Fruit fly (Drosophila melanogaster) whole organism, prepupa: Measurements from ENCODE around the gene laf.

ENCODE experiments used
- Blimp-1 ChIP-seq: fragments of 200-800 bp; sonication (Bioruptor generic); optimal IDR thresholded peaks from 3 replicates; lab custom pipeline; 2017; ENCODE audit warnings: missing biosample characterization, missing genetic modification characterization, mild to moderate bottlenecking, moderate library complexity, missing genetic modification reagents
- CG10631 ChIP-seq: fragments of 200-800 bp; sonication (Bioruptor generic); optimal IDR thresholded peaks from 2 replicates; lab custom pipeline; 2016; ENCODE audit warnings: missing biosample characterization, missing genetic modification characterization
- CG10669 ChIP-seq: fragments of 200-800 bp; sonication (Bioruptor generic); optimal IDR thresholded peaks from 3 replicates; lab custom pipeline; 2018; ENCODE audit warnings: missing biosample characterization, mild to moderate bottlenecking, missing genetic modification characterization, moderate library complexity
- CG11762 ChIP-seq: fragments of 200-800 bp; sonication (Bioruptor generic); optimal IDR thresholded peaks from 3 replicates; lab custom pipeline; 2016; ENCODE audit warnings: missing biosample characterization, missing genetic modification characterization; ENCODE audit not compliant: insufficient read depth
- CG1621 ChIP-seq: fragments of 200-800 bp; sonication (Bioruptor generic); optimal IDR thresholded peaks from 3 replicates; lab custom pipeline; 2018; ENCODE audit warnings: missing biosample characterization, mild to moderate bottlenecking, missing genetic modification characterization
- CG16779 ChIP-seq: fragments of 200-800 bp; sonication (Bioruptor generic); optimal IDR thresholded peaks from 3 replicates; lab custom pipeline; 2017; ENCODE audit warnings: missing biosample characterization, mild to moderate bottlenecking, missing genetic modification characterization
- CG3032 ChIP-seq: fragments of 200-800 bp; optimal IDR thresholded peaks from 2 replicates; lab custom pipeline; 2019; ENCODE audit warnings: missing biosample characterization, mild to moderate bottlenecking, missing genetic modification characterization, moderate library complexity
- CG31627 ChIP-seq: fragments of 200-800 bp; sonication (Bioruptor generic); optimal IDR thresholded peaks from 3 replicates; lab custom pipeline; 2016; ENCODE audit warnings: missing biosample characterization, missing genetic modification characterization
- CG32006 ChIP-seq: fragments of 200-800 bp; sonication (Bioruptor generic); optimal IDR thresholded peaks from 3 replicates; lab custom pipeline; 2017; ENCODE audit warnings: missing biosample characterization, mild to moderate bottlenecking, missing genetic modification characterization
- CG34406 ChIP-seq: fragments of 200-800 bp; sonication (Bioruptor generic); optimal IDR thresholded peaks from 3 replicates; lab custom pipeline; 2016; ENCODE audit warnings: missing biosample characterization, missing genetic modification characterization
- CG3919 ChIP-seq: fragments of 200-800 bp; sonication (Bioruptor generic); optimal IDR thresholded peaks from 3 replicates; lab custom pipeline; 2016; ENCODE audit warnings: missing biosample characterization, missing genetic modification characterization
- CG6163 ChIP-seq: fragments of 200-800 bp; sonication (Bioruptor generic); IDR thresholded peaks from 3 replicates; pipeline ENCODE4 v1.3.6; 2022; ENCODE audit warnings: missing biosample characterization, missing genetic modification characterization
- CG6276 ChIP-seq: fragments of 200-800 bp; sonication (Bioruptor generic); optimal IDR thresholded peaks from 2 replicates; lab custom pipeline; 2017; ENCODE audit warnings: missing biosample characterization, mild to moderate bottlenecking, missing genetic modification characterization
- CG6808 ChIP-seq: fragments of 200-800 bp; sonication (Bioruptor generic); optimal IDR thresholded peaks from 3 replicates; lab custom pipeline; 2017; ENCODE audit warnings: missing biosample characterization, missing genetic modification characterization, mild to moderate bottlenecking, moderate library complexity, missing genetic modification reagents
- CG6854 ChIP-seq: fragments of 200-800 bp; sonication (Bioruptor generic); optimal IDR thresholded peaks from 2 replicates; lab custom pipeline; 2017; ENCODE audit warnings: missing biosample characterization, mild to moderate bottlenecking, missing genetic modification characterization
- CG8119 ChIP-seq: fragments of 200-800 bp; sonication (Bioruptor generic); IDR thresholded peaks from 3 replicates; pipeline ENCODE4 v1.3.6; 2022; ENCODE audit warnings: missing biosample characterization, missing genetic modification characterization
- CG8319 ChIP-seq: fragments of 200-800 bp; sonication (Bioruptor generic); optimal IDR thresholded peaks from 3 replicates; lab custom pipeline; 2016; ENCODE audit warnings: missing biosample characterization, missing genetic modification characterization
- CG8632 ChIP-seq: fragments of 200-800 bp; sonication (Bioruptor generic); optimal IDR thresholded peaks from 3 replicates; lab custom pipeline; 2016; ENCODE audit warnings: missing biosample characterization, missing genetic modification characterization
- CG9139 ChIP-seq: fragments of 200-800 bp; sonication (Bioruptor generic); optimal IDR thresholded peaks from 3 replicates; lab custom pipeline; 2017; ENCODE audit warnings: missing biosample characterization, mild to moderate bottlenecking, missing genetic modification characterization
- Eip75B ChIP-seq: fragments of 200-800 bp; sonication (Bioruptor generic); optimal IDR thresholded peaks from 3 replicates; lab custom pipeline; 2016; ENCODE audit warnings: missing biosample characterization, missing genetic modification characterization
- Eip78C ChIP-seq: fragments of 200-800 bp; sonication (Bioruptor generic); peaks from one replicate; lab custom pipeline; 2016; ENCODE audit warnings: missing biosample characterization, missing genetic modification characterization
- Eip93F ChIP-seq: fragments of 200-800 bp; sonication (Bioruptor generic); optimal IDR thresholded peaks from 2 replicates; lab custom pipeline; 2016; ENCODE audit warnings: missing biosample characterization, mild to moderate bottlenecking, missing genetic modification characterization
- Ets96B ChIP-seq: fragments of 200-800 bp; optimal IDR thresholded peaks from 2 replicates; lab custom pipeline; 2019; ENCODE audit warnings: missing biosample characterization, mild to moderate bottlenecking, missing genetic modification characterization, moderate library complexity
- Gug ChIP-seq: fragments of 200-800 bp; sonication (Bioruptor generic); IDR thresholded peaks from 2 replicates; pipeline ENCODE4 v1.3.6; 2022; ENCODE audit warnings: missing biosample characterization, missing genetic modification characterization
- Hr38 ChIP-seq: sonication (Bioruptor generic); optimal IDR thresholded peaks from 2 replicates; lab custom pipeline; 2016; ENCODE audit warnings: missing biosample characterization, missing genetic modification characterization
- Hr39 ChIP-seq: fragments of 200-800 bp; sonication (Bioruptor generic); optimal IDR thresholded peaks from 2 replicates; lab custom pipeline; 2016; ENCODE audit warnings: missing biosample characterization, missing genetic modification characterization
- Hr4 ChIP-seq: fragments of 200-800 bp; sonication (Bioruptor generic); optimal IDR thresholded peaks from 3 replicates; lab custom pipeline; 2016; ENCODE audit warnings: missing biosample characterization, missing genetic modification characterization
- Lpt ChIP-seq: fragments of 200-800 bp; sonication (Bioruptor generic); optimal IDR thresholded peaks from 3 replicates; lab custom pipeline; 2016; ENCODE audit warnings: missing biosample characterization, missing genetic modification characterization
- Met ChIP-seq: fragments of 200-800 bp; sonication (Bioruptor generic); optimal IDR thresholded peaks from 3 replicates; lab custom pipeline; 2016; ENCODE audit warnings: missing biosample characterization, missing genetic modification characterization
- Smox ChIP-seq: fragments of 200-800 bp; sonication (Bioruptor generic); optimal IDR thresholded peaks from 3 replicates; lab custom pipeline; 2016; ENCODE audit warnings: missing biosample characterization, missing genetic modification characterization
- acj6 ChIP-seq: fragments of 200-800 bp; sonication (Bioruptor generic); optimal IDR thresholded peaks from 3 replicates; lab custom pipeline; 2016; ENCODE audit warnings: missing biosample characterization, missing genetic modification characterization
- cyc ChIP-seq: fragments of 200-800 bp; sonication (Bioruptor generic); optimal IDR thresholded peaks from 3 replicates; lab custom pipeline; 2016; ENCODE audit warnings: missing biosample characterization, missing genetic modification characterization
- dsx ChIP-seq: fragments of 200-800 bp; optimal IDR thresholded peaks from 3 replicates; lab custom pipeline; 2019; ENCODE audit warnings: missing biosample characterization, mild to moderate bottlenecking, missing genetic modification characterization, moderate library complexity; ENCODE audit not compliant: poor library complexity, severe bottlenecking
- eg ChIP-seq: fragments of 200-800 bp; sonication (Bioruptor generic); IDR thresholded peaks from 3 replicates; pipeline ENCODE4 v1.3.6; 2022; ENCODE audit warnings: missing biosample characterization, missing genetic modification characterization
- fd59A ChIP-seq: fragments of 200-800 bp; sonication (Bioruptor generic); optimal IDR thresholded peaks from 2 replicates; lab custom pipeline; 2017; ENCODE audit warnings: missing biosample characterization, mild to moderate bottlenecking, missing genetic modification characterization, missing genetic modification reagents
- lz ChIP-seq: fragments of 200-800 bp; sonication (Bioruptor generic); optimal IDR thresholded peaks from 3 replicates; lab custom pipeline; 2016; ENCODE audit warnings: missing biosample characterization, missing genetic modification characterization
- net ChIP-seq: fragments of 200-800 bp; sonication (Bioruptor generic); optimal IDR thresholded peaks from 3 replicates; lab custom pipeline; 2016; ENCODE audit warnings: missing biosample characterization, missing genetic modification characterization
- pdm3 ChIP-seq: fragments of 200-800 bp; sonication (Bioruptor generic); optimal IDR thresholded peaks from 3 replicates; lab custom pipeline; 2016; ENCODE audit warnings: missing biosample characterization, missing genetic modification characterization
- salr ChIP-seq, 2 experiments: fragments of 200-800 bp; sonication (Bioruptor generic); optimal IDR thresholded peaks; 3 replicates each; lab custom pipeline; 2016 to 2018; ENCODE audit warnings: missing biosample characterization in 2 of 2, missing genetic modification characterization in 2 of 2, mild to moderate bottlenecking in 1 of 2
- spab ChIP-seq: fragments of 200-800 bp; sonication (Bioruptor generic); optimal IDR thresholded peaks from 2 replicates; lab custom pipeline; 2017; ENCODE audit warnings: missing biosample characterization, mild to moderate bottlenecking, missing genetic modification characterization, missing genetic modification reagents

laf gene

dm6 chr3R:4905764-4906626 lies 27.7 kb upstream of the laf start, which contains the start of gene Gnf1 (continued):
- TF ChIP-seq CG32006 (GFP tag; lab: Kevin White, UChicago) (no peak), CG8119 (GFP tag; lab: Robert Waterston, UW) (no peak), CG9139 (GFP tag; lab: Kevin White, UChicago) (no peak), Smox (GFP tag; lab: Kevin White, UChicago) (no peak), Eip93F (peak; percentile 1), CG6854 (GFP tag; lab: Kevin White, UChicago) (no peak), CG1621 (tag; lab: Kevin White, UChicago) (no peak), CG6276 (GFP tag; lab: Kevin White, UChicago) (no peak), CG8319 (GFP tag; lab: Kevin White, UChicago) (no peak)

dm6 chr3R:4904844-4905243 lies 26.5 kb upstream of the laf start:
- TF ChIP-seq Hr39 = no peak
- no peak for TF ChIP-seq CG34406 (GFP tag; lab: Kevin White, UChicago)
- no peak for TF ChIP-seq Hr4 (GFP tag; lab: Kevin White, UChicago)
- no peak for TF ChIP-seq CG31627 (GFP tag; lab: Kevin White, UChicago)
- TF ChIP-seq, all 60 proteins: peak for 0

DNA sequence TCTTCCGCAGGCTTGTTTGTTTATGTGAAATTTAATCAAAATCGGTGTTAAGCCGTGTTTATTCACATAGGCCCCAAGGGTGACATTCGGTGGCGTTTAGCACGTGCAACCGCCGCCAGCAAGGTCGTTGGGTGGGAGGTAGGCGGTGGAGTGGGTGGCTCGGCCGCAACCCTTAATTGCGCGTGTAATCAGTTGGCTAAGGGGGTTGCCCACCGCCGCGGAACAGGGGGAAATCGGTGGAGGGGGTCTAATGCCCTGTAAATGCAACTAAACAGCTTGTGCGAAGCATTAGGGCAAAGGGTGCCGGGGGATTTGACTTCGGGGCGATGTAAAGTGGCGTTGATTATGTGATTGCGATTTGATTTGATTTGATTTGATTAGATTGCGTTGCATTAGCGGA lies 25.2 kb upstream of the laf start:
- no peak for TF ChIP-seq CG10669 (GFP tag; lab: Kevin White, UChicago)
- no peak for TF ChIP-seq eg
- TF ChIP-seq pdm3 (GFP tag; lab: Kevin White, UChicago) = no peak
- TF ChIP-seq Met (GFP tag; lab: Kevin White, UChicago) = no peak
- TF ChIP-seq Blimp-1 (GFP tag; lab: Kevin White, UChicago) = no peak
- TF ChIP-seq Eip78C (GFP tag; lab: Kevin White, UChicago) = no peak
- no peak for TF ChIP-seq CG32006 (GFP tag; lab: Kevin White, UChicago)
- no peak for TF ChIP-seq Lpt (GFP tag; lab: Kevin White, UChicago)
- no peak for TF ChIP-seq CG3919
- no peak for TF ChIP-seq net (GFP tag; lab: Kevin White, UChicago)
- TF ChIP-seq CG11762 (GFP tag; lab: Kevin White, UChicago) = no peak
- TF ChIP-seq, all 60 proteins: peak for 0

DNA sequence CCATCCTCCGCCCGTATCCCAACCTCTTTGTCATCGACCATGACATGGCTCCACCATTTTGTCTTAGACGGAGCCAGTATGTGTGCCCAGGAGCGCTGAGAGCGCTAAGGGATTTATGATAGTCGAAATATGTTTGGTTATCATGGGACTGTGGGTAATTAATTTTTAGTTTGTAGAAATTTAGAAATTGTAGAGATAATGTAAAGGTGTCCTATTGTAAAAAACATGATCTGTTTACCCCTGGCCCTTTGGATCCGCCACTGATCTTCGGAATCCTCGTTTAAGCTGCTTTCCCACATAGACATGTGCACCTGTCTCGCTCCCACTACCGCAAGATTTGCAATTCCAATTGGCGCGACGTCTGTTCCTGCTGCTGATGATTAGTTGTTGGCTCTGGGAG lies 23.4 kb upstream of the laf start:
- TF ChIP-seq CG8319 (GFP tag; lab: Kevin White, UChicago) = no peak
- peak; percentile 14 for TF ChIP-seq pdm3 (GFP tag; lab: Kevin White, UChicago)
- peak; percentile 35 for TF ChIP-seq CG3919
- TF ChIP-seq Eip78C (GFP tag; lab: Kevin White, UChicago) = peak; percentile 78
- TF ChIP-seq CG32006 (GFP tag; lab: Kevin White, UChicago) = peak; percentile 15
- peak in 1 of 2 experiments; percentile 1 for TF ChIP-seq salr (GFP tag; optimal IDR thresholded peaks at IDR 0.05; lab: Kevin White, UChicago)
- TF ChIP-seq CG3032 = peak; percentile 42
- peak; percentile 11 for TF ChIP-seq lz (GFP tag; lab: Kevin White, UChicago)
- TF ChIP-seq Eip93F = no peak
- TF ChIP-seq CG1621 (tag; lab: Kevin White, UChicago) = no peak
- TF ChIP-seq CG16779 (tag; lab: Kevin White, UChicago) = no peak
- peak; percentile 15 for TF ChIP-seq Lpt (GFP tag; lab: Kevin White, UChicago)
- TF ChIP-seq CG11762 (GFP tag; lab: Kevin White, UChicago) = no peak
- TF ChIP-seq CG10669 (GFP tag; lab: Kevin White, UChicago) = peak; percentile 15
- TF ChIP-seq CG10631 (GFP tag; lab: Kevin White, UChicago) = peak; percentile 39
- no peak for TF ChIP-seq cyc
- peak; percentile 44 for TF ChIP-seq Ets96B (tag; lab: Kevin White, UChicago)
- no peak for TF ChIP-seq Hr38 (GFP tag; lab: Kevin White, UChicago)
- peak; percentile 18 for TF ChIP-seq acj6 (GFP tag; lab: Kevin White, UChicago)
- no peak for TF ChIP-seq Hr39
- no peak for TF ChIP-seq dsx (GFP tag; lab: Kevin White, UChicago)
- TF ChIP-seq eg = 0 out of 3 replicates have a peak, but pooled peaks have one; percentile 38
- TF ChIP-seq CG6163 (GFP tag; lab: Robert Waterston, UW) = peak; percentile 66
- peak; percentile 7 for TF ChIP-seq fd59A (GFP tag; lab: Kevin White, UChicago)
- no peak for TF ChIP-seq spab (GFP tag; lab: Kevin White, UChicago)
- peak; percentile 10 for TF ChIP-seq Eip75B (GFP tag; lab: Kevin White, UChicago)
- TF ChIP-seq Gug = peak; percentile 39
- TF ChIP-seq Smox (GFP tag; lab: Kevin White, UChicago) = no peak
- TF ChIP-seq CG6808 (GFP tag; lab: Kevin White, UChicago) = peak; percentile 4
- no peak for TF ChIP-seq CG8632
- peak; percentile 27; the same call in 1 of the 3 replicates for TF ChIP-seq CG8119 (GFP tag; lab: Robert Waterston, UW)
- TF ChIP-seq, all 60 proteins: peak for 19
